Worm (Caenorhabditis elegans) whole organism, young adult: ENCODE results near the gene srj-40.
"Not testable (repeated sequence)": the region's sequence is repeated elsewhere in the genome, so short reads cannot be mapped to it uniquely, and the experiment has no call there.

Experiments used
- B0261.1 ChIP-seq: sonication (generic microtip); optimal IDR thresholded peaks from 2 replicates; lab custom pipeline; 2016; ENCODE audit warnings: mild to moderate bottlenecking, missing genetic modification characterization, moderate library complexity, missing compliant biosample characterization
- die-1 ChIP-seq: sonication (generic microtip); optimal IDR thresholded peaks from 2 replicates; lab custom pipeline; 2016; ENCODE audit warnings: missing genotype, mild to moderate bottlenecking, missing genetic modification characterization, missing compliant biosample characterization
- lag-1 ChIP-seq: fragments of 200-800 bp; sonication (Bioruptor generic); IDR thresholded peaks from 2 replicates; pipeline ENCODE4 v1.3.6; 2022; ENCODE audit warnings: missing genetic modification reagents, missing genetic modification characterization, missing compliant biosample characterization
- nfya-1 ChIP-seq: sonication (generic microtip); optimal IDR thresholded peaks from 2 replicates; lab custom pipeline; 2017; ENCODE audit warnings: antibody characterized with exemption, missing compliant biosample characterization, missing genetic modification characterization, borderline replicate concordance; ENCODE audit not compliant: insufficient read depth
- nhr-90 ChIP-seq: sonication (generic microtip); optimal IDR thresholded peaks from 2 replicates; lab custom pipeline; 2016; ENCODE audit warnings: missing genotype, mild to moderate bottlenecking, missing genetic modification characterization, missing compliant biosample characterization
- pha-4 ChIP-seq: fragments of 150-350 bp; sonication (generic microtip); optimal IDR thresholded peaks from 2 replicates; lab custom pipeline; 2014; ENCODE audit warnings: missing biosample characterization, missing genetic modification reagents, missing genetic modification characterization
- snpc-1.3 ChIP-seq: sonication (generic microtip); optimal IDR thresholded peaks from 2 replicates; lab custom pipeline; 2017; ENCODE audit warnings: missing genetic modification characterization, mild to moderate bottlenecking, missing compliant biosample characterization, antibody characterized with exemption, moderate library complexity, missing genotype, missing genetic modification reagents; ENCODE audit not compliant: insufficient read depth
- ztf-3 ChIP-seq: fragments of 200-800 bp; sonication (Bioruptor generic); optimal IDR thresholded peaks from 2 replicates; lab custom pipeline; 2018; ENCODE audit warnings: mild to moderate bottlenecking, missing genetic modification characterization, missing compliant biosample characterization

DNA sequence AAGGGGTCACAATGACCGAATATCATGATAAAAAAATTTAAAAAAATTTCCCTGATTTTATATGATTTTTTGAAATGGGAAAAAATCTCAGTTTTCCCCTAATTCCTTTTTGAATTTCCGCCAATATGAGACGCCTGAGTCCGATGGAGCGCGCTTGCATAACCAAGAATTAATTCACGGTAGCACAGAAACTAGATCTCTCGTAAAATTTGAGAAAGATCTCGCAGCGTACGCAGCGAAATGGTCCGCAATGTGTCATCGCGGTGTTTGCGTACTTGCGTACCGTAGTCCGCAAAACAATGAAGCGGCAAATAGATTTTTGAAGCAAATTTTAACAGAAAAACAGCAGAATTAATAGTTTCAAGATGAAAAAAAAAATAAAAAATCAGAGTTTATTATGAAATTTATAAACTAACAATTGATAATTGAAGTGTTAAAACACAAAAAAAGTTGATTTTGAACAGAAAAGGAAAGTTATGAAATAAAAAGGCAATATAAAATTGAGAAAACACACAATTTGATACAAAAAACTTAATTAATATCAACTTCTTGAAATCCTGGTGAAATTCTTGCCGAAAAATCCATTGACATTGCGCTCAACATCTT, 38.0 kb upstream of the srj-40 start:
- not testable (repeated sequence) for TF ChIP-seq snpc-1.3; ztf-3 (GFP tag; lab: Kevin White, UChicago); B0261.1 (tag; lab: Kevin White, UChicago); nfya-1 (tag; lab: Kevin White, UChicago); pha-4; lag-1 (GFP tag; lab: Robert Waterston, UW); die-1 (tag; lab: Kevin White, UChicago); nhr-90 (tag; lab: Kevin White, UChicago)
